Worm (Caenorhabditis elegans): ENCODE measurements around the gene poml-4.
A peak's percentile ranks its signal among the peaks of the same experiment; 100 is the strongest.
"Not testable (repeated sequence)": the region's sequence is repeated elsewhere in the genome, so short reads cannot be mapped to it uniquely, and the experiment has no call there.

poml-4 gene

ce11 chrII:1540628-1541027 is at the start of gene poml-4:
TSS of gene poml-4 (plus strand) at chrII:1540928.
- TF ChIP-seq lin-15B (tag; optimal IDR thresholded peaks at IDR 0.05); ztf-11 (tag; optimal IDR thresholded peaks at IDR 0.05); fkh-10 (GFP tag; optimal IDR thresholded peaks at IDR 0.05): not testable (repeated sequence)

ce11 chrII:1500286-1500840 is 40.4 kb upstream of the poml-4 start, which contains the start of gene emc-1:
TSS of gene emc-1 (minus strand) at chrII:1500330.
- TF ChIP-seq pha-4 (tag; optimal IDR thresholded peaks at IDR 0.05): peak; percentile 11
- no peak for TF ChIP-seq nhr-23 (tag; optimal IDR thresholded peaks at IDR 0.05)

- TF ChIP-seq elt-3 (tag; optimal IDR thresholded peaks at IDR 0.05) (no peak), ceh-28 (tag; optimal IDR thresholded peaks at IDR 0.05) (no peak), lin-39 (tag; optimal IDR thresholded peaks at IDR 0.05) (no peak), R02D3.7 (tag; optimal IDR thresholded peaks at IDR 0.05) (no peak), pha-4 (tag; optimal IDR thresholded peaks at IDR 0.05) (no peak), nhr-11 (tag; optimal IDR thresholded peaks at IDR 0.05) (no peak), mdl-1 (tag; optimal IDR thresholded peaks at IDR 0.05) (no peak), elt-1 (tag; optimal IDR thresholded peaks at IDR 0.05) (no peak), sea-2 (GFP tag; optimal IDR thresholded peaks at IDR 0.05) (no peak), ceh-9 (tag; optimal IDR thresholded peaks at IDR 0.05) (no peak), ceh-16 (tag; optimal IDR thresholded peaks at IDR 0.05) (no peak), nhr-23 (tag; optimal IDR thresholded peaks at IDR 0.05) (no peak), nhr-237 (tag; optimal IDR thresholded peaks at IDR 0.05) (no peak), nhr-67 (tag; optimal IDR thresholded peaks at IDR 0.05) (no peak), ztf-11 (tag; optimal IDR thresholded peaks at IDR 0.05) (no peak), mml-1 (tag; optimal IDR thresholded peaks at IDR 0.05) (no peak), nhr-12 (tag; optimal IDR thresholded peaks at IDR 0.05) (no peak)
These were observed 39.8 kb upstream of the poml-4 start for ce11 chrII:1500959-1501358.

ce11 chrII:1501614-1502355 is 38.9 kb upstream of the poml-4 start:
- TF ChIP-seq lin-39 (tag; optimal IDR thresholded peaks at IDR 0.05): peak; percentile 90
- TF ChIP-seq unc-62 (GFP tag; optimal IDR thresholded peaks at IDR 0.05): peak; percentile 38
- TF ChIP-seq sea-2 (GFP tag; optimal IDR thresholded peaks at IDR 0.05): no peak
- no peak for TF ChIP-seq nhr-28 (tag; optimal IDR thresholded peaks at IDR 0.05)
- TF ChIP-seq ceh-28 (tag; optimal IDR thresholded peaks at IDR 0.05): no peak
- peak; percentile 65 for TF ChIP-seq mdl-1 (tag; optimal IDR thresholded peaks at IDR 0.05)
- TF ChIP-seq fos-1 (tag; optimal IDR thresholded peaks at IDR 0.05): no peak
- TF ChIP-seq egl-5 (tag; optimal IDR thresholded peaks at IDR 0.05): peak; percentile 51
- TF ChIP-seq unc-39 (tag; optimal IDR thresholded peaks at IDR 0.05): no peak
- TF ChIP-seq mml-1 (tag; optimal IDR thresholded peaks at IDR 0.05): no peak
- TF ChIP-seq fkh-10 (GFP tag; optimal IDR thresholded peaks at IDR 0.05): no peak
- no peak for TF ChIP-seq ztf-4 (tag; optimal IDR thresholded peaks at IDR 0.05)
- no peak for TF ChIP-seq elt-3 (tag; optimal IDR thresholded peaks at IDR 0.05)
- no peak for TF ChIP-seq jun-1 (tag; optimal IDR thresholded peaks at IDR 0.05)
- no peak for TF ChIP-seq ZK546.5 (tag; optimal IDR thresholded peaks at IDR 0.05)
- no peak for TF ChIP-seq ceh-82 (tag; optimal IDR thresholded peaks at IDR 0.05)
- no peak for TF ChIP-seq nhr-25 (tag; optimal IDR thresholded peaks at IDR 0.05)
- TF ChIP-seq lin-15B (tag; optimal IDR thresholded peaks at IDR 0.05): peak; percentile 1
- TF ChIP-seq nhr-12 (tag; optimal IDR thresholded peaks at IDR 0.05): no peak
- TF ChIP-seq aly-2 (tag; optimal IDR thresholded peaks at IDR 0.05): no peak
- no peak for TF ChIP-seq ama-1 (optimal IDR thresholded peaks at IDR 0.05)
- TF ChIP-seq nhr-76 (tag; optimal IDR thresholded peaks at IDR 0.05): no peak
- no peak for TF ChIP-seq ceh-16 (tag; optimal IDR thresholded peaks at IDR 0.05)
- TF ChIP-seq nhr-237 (tag; optimal IDR thresholded peaks at IDR 0.05): no peak
- no peak for TF ChIP-seq pqm-1 (tag; optimal IDR thresholded peaks at IDR 0.05)
- no peak for TF ChIP-seq skn-1 (tag; optimal IDR thresholded peaks at IDR 0.05)
- TF ChIP-seq elt-1 (tag; optimal IDR thresholded peaks at IDR 0.05): no peak
- no peak for TF ChIP-seq pha-4 (tag; optimal IDR thresholded peaks at IDR 0.05)
- peak; percentile 49 for TF ChIP-seq hmg-11 (tag; optimal IDR thresholded peaks at IDR 0.05)
- no peak for TF ChIP-seq nhr-23 (tag; optimal IDR thresholded peaks at IDR 0.05)
- peak; percentile 59 for TF ChIP-seq nfya-1 (tag; optimal IDR thresholded peaks at IDR 0.05; ENCODE audit: insufficient read depth)
